Worm (Caenorhabditis elegans) whole organism, L2 larva: ENCODE data around the gene cyp-35B1.

Source experiments
- fos-1 ChIP-seq: fragments of 150-350 bp; optimal IDR thresholded peaks from 2 replicates; lab custom pipeline; 2014; ENCODE audit warnings: missing biosample characterization, missing genetic modification characterization
- peb-1 ChIP-seq: fragments of 150-350 bp; optimal IDR thresholded peaks from 2 replicates; lab custom pipeline; 2014; ENCODE audit warnings: missing biosample characterization, missing genetic modification characterization
- skn-1 ChIP-seq: sonication (generic microtip); optimal IDR thresholded peaks from 2 replicates; lab custom pipeline; 2017; ENCODE audit warnings: missing biosample characterization, missing genetic modification characterization
- zag-1 ChIP-seq: fragments of 150-350 bp; optimal IDR thresholded peaks from 2 replicates; lab custom pipeline; 2014; ENCODE audit warnings: missing biosample characterization, missing genetic modification characterization

- TF ChIP-seq peb-1 (tag; lab: Kevin White, UChicago) (no peak), skn-1 (no peak), zag-1 (no peak), fos-1 (no peak)
Measured at ce11 chrV:3980228-3980933, 41.5 kb downstream of the cyp-35B1 start.
